Worm (Caenorhabditis elegans) whole organism, early embryonic: Measurements from ENCODE around the gene W02B12.12.

Source experiments
- B0310.2 ChIP-seq: sonication (generic microtip); optimal IDR thresholded peaks from 2 replicates; lab custom pipeline; 2016; ENCODE audit warnings: mild to moderate bottlenecking, missing genetic modification characterization, missing compliant biosample characterization
- F13C5.2 ChIP-seq: sonication (generic microtip); optimal IDR thresholded peaks from 2 replicates; lab custom pipeline; 2017; ENCODE audit warnings: mild to moderate bottlenecking, missing genetic modification characterization, inconsistent platforms, missing compliant biosample characterization
- aly-1 ChIP-seq: sonication (generic microtip); optimal IDR thresholded peaks from 2 replicates; lab custom pipeline; 2016; ENCODE audit warnings: missing genetic modification characterization, missing compliant biosample characterization
- ama-1 ChIP-seq: fragments of 150-350 bp; optimal IDR thresholded peaks from 2 replicates; lab custom pipeline; 2014
- ceh-13 ChIP-seq: fragments of 200-800 bp; sonication (Bioruptor generic); optimal IDR thresholded peaks from 2 replicates; lab custom pipeline; 2018; ENCODE audit warnings: mild to moderate bottlenecking, missing genetic modification characterization, missing compliant biosample characterization
- ceh-36 ChIP-seq: sonication (generic microtip); optimal IDR thresholded peaks from 2 replicates; lab custom pipeline; 2016; ENCODE audit warnings: missing genetic modification characterization, inconsistent platforms, missing compliant biosample characterization
- ets-7 ChIP-seq: sonication (generic microtip); optimal IDR thresholded peaks from 2 replicates; lab custom pipeline; 2016; ENCODE audit warnings: missing genotype, missing genetic modification characterization, missing compliant biosample characterization
- flt-1 ChIP-seq: fragments of 200-800 bp; sonication (Bioruptor generic); IDR thresholded peaks from 2 replicates; pipeline ENCODE4 v1.3.6; 2022; ENCODE audit warnings: missing genetic modification characterization, missing compliant biosample characterization
- hmbx-1 ChIP-seq: sonication (generic microtip); optimal IDR thresholded peaks from 2 replicates; lab custom pipeline; 2016; ENCODE audit warnings: mild to moderate bottlenecking, missing genetic modification characterization, missing compliant biosample characterization
- hmg-4 ChIP-seq: fragments of 200-800 bp; sonication (Bioruptor generic); optimal IDR thresholded peaks from 2 replicates; lab custom pipeline; 2018; ENCODE audit warnings: mild to moderate bottlenecking, missing genetic modification characterization, missing compliant biosample characterization
- hnd-1 ChIP-seq: sonication (generic microtip); optimal IDR thresholded peaks from 2 replicates; lab custom pipeline; 2016; ENCODE audit warnings: missing genetic modification characterization, missing compliant biosample characterization
- pes-1 ChIP-seq: fragments of 200-800 bp; sonication (Bioruptor generic); IDR thresholded peaks from 2 replicates; pipeline ENCODE4 v1.3.6; 2022; ENCODE audit warnings: missing genetic modification reagents, missing genetic modification characterization, missing compliant biosample characterization
- scrt-1 ChIP-seq: fragments of 200-800 bp; sonication (Bioruptor generic); IDR thresholded peaks from 2 replicates; pipeline ENCODE4 v1.3.6; 2022; ENCODE audit warnings: missing genetic modification characterization, missing compliant biosample characterization
- sea-1 ChIP-seq: fragments of 200-800 bp; sonication (Bioruptor generic); conservative IDR thresholded peaks from 2 replicates; pipeline ENCODE4 v1.3.6; 2022; ENCODE audit warnings: missing genetic modification characterization, missing compliant biosample characterization
- tbx-11 ChIP-seq: fragments of 200-800 bp; sonication (Bioruptor generic); IDR thresholded peaks from 2 replicates; pipeline ENCODE4 v1.3.6; 2022; ENCODE audit warnings: missing genetic modification characterization, missing compliant biosample characterization
- tbx-37 ChIP-seq: fragments of 200-800 bp; sonication (Bioruptor generic); conservative IDR thresholded peaks from 2 replicates; pipeline ENCODE4 v1.3.6; 2022; ENCODE audit warnings: missing genetic modification reagents, missing genetic modification characterization, missing compliant biosample characterization
- tra-4 ChIP-seq: sonication (generic microtip); optimal IDR thresholded peaks from 2 replicates; lab custom pipeline; 2017; ENCODE audit warnings: missing genetic modification characterization, missing compliant biosample characterization

W02B12.12 gene

ce11 chrII:11479076-11479475 is at the start of gene W02B12.12:
Gene W02B12.12 (minus strand): TSS chrII:11479176.
- TF ChIP-seq hnd-1 (no peak), ets-7 (tag; lab: Kevin White, UChicago) (no peak), sea-1 (GFP tag; lab: Robert Waterston, UW) (no peak), B0310.2 (tag; lab: Kevin White, UChicago) (no peak)

ce11 chrII:11526954-11527353 is 48.0 kb upstream of the W02B12.12 start, which contains the start of gene age-1:
Gene age-1 (minus strand): TSS chrII:11527054.
- TF ChIP-seq tra-4 (tag; lab: Kevin White, UChicago): no peak
- no peak for TF ChIP-seq ama-1
- TF ChIP-seq flt-1 (GFP tag; lab: Robert Waterston, UW): no peak
- no peak for TF ChIP-seq tbx-11 (GFP tag; lab: Robert Waterston, UW)
- no peak for TF ChIP-seq sea-1 (GFP tag; lab: Robert Waterston, UW)
- TF ChIP-seq aly-1 (tag; lab: Kevin White, UChicago): no peak
- no peak for TF ChIP-seq pes-1 (GFP tag; lab: Robert Waterston, UW)
- no peak for TF ChIP-seq ceh-36 (tag; lab: Kevin White, UChicago)
- no peak for TF ChIP-seq tbx-37

ce11 chrII:11521300-11521699 is 42.3 kb upstream of the W02B12.12 start, which contains the start of gene Y62F5A.10:
Gene Y62F5A.10 (plus strand): TSS chrII:11521600.
- TF ChIP-seq flt-1 (GFP tag; lab: Robert Waterston, UW) (no peak), ama-1 (no peak), ceh-36 (tag; lab: Kevin White, UChicago) (no peak), tbx-11 (GFP tag; lab: Robert Waterston, UW) (no peak), B0310.2 (tag; lab: Kevin White, UChicago) (no peak), sea-1 (GFP tag; lab: Robert Waterston, UW) (no peak), tbx-37 (no peak)

ce11 chrII:11518184-11518583 is 39.2 kb upstream of the W02B12.12 start, which contains the start of gene B0334.10:
Gene B0334.10 (plus strand): TSS chrII:11518484.
- TF ChIP-seq tbx-11 (GFP tag; lab: Robert Waterston, UW): no peak
- TF ChIP-seq tbx-37: no peak
- TF ChIP-seq ets-7 (tag; lab: Kevin White, UChicago): no peak
- TF ChIP-seq sea-1 (GFP tag; lab: Robert Waterston, UW): no peak
- no peak for TF ChIP-seq pes-1 (GFP tag; lab: Robert Waterston, UW)
- TF ChIP-seq flt-1 (GFP tag; lab: Robert Waterston, UW): no peak
- TF ChIP-seq ceh-13 (GFP tag; lab: Kevin White, UChicago): no peak
- no peak for TF ChIP-seq hmbx-1
- TF ChIP-seq aly-1 (tag; lab: Kevin White, UChicago): no peak
- TF ChIP-seq hmg-4 (GFP tag; lab: Kevin White, UChicago): no peak
- TF ChIP-seq ceh-36 (tag; lab: Kevin White, UChicago): no peak
- TF ChIP-seq hnd-1: no peak
- TF ChIP-seq tra-4 (tag; lab: Kevin White, UChicago): no peak
- TF ChIP-seq B0310.2 (tag; lab: Kevin White, UChicago): no peak
- no peak for TF ChIP-seq scrt-1 (GFP tag; lab: Robert Waterston, UW)
- TF ChIP-seq ama-1: no peak
- no peak for TF ChIP-seq F13C5.2 (tag; lab: Kevin White, UChicago)

ce11 chrII:11514775-11515174 is 35.8 kb upstream of the W02B12.12 start, which contains the start of gene srh-44:
Gene srh-44 (plus strand): TSS chrII:11515075.
- no peak for TF ChIP-seq sea-1 (GFP tag; lab: Robert Waterston, UW)
- no peak for TF ChIP-seq tra-4 (tag; lab: Kevin White, UChicago)
- TF ChIP-seq ama-1: no peak
- TF ChIP-seq ceh-36 (tag; lab: Kevin White, UChicago): no peak
- TF ChIP-seq hmbx-1: no peak
- TF ChIP-seq flt-1 (GFP tag; lab: Robert Waterston, UW): no peak
- TF ChIP-seq scrt-1 (GFP tag; lab: Robert Waterston, UW): no peak
- no peak for TF ChIP-seq tbx-37
- no peak for TF ChIP-seq ceh-13 (GFP tag; lab: Kevin White, UChicago)

ce11 chrII:11512921-11513320 is 33.9 kb upstream of the W02B12.12 start:
- TF ChIP-seq scrt-1 (GFP tag; lab: Robert Waterston, UW) (no peak), sea-1 (GFP tag; lab: Robert Waterston, UW) (no peak), hnd-1 (no peak), aly-1 (tag; lab: Kevin White, UChicago) (no peak), tra-4 (tag; lab: Kevin White, UChicago) (no peak), ama-1 (no peak), hmbx-1 (no peak), pes-1 (GFP tag; lab: Robert Waterston, UW) (no peak), flt-1 (GFP tag; lab: Robert Waterston, UW) (no peak), tbx-11 (GFP tag; lab: Robert Waterston, UW) (no peak), tbx-37 (no peak), ceh-13 (GFP tag; lab: Kevin White, UChicago) (no peak), ets-7 (tag; lab: Kevin White, UChicago) (no peak)

ce11 chrII:11510373-11510772 is 31.4 kb upstream of the W02B12.12 start, which contains the start of gene npr-41:
Gene npr-41 (plus strand): TSS chrII:11510673.
- TF ChIP-seq ceh-13 (GFP tag; lab: Kevin White, UChicago) (no peak), ama-1 (no peak)

ce11 chrII:11503761-11504160 is 24.8 kb upstream of the W02B12.12 start:
- TF ChIP-seq scrt-1 (GFP tag; lab: Robert Waterston, UW) (0 out of 2 replicates have a peak, but pooled peaks have one; percentile 37), ceh-36 (tag; lab: Kevin White, UChicago) (peak; percentile 86), hmg-4 (GFP tag; lab: Kevin White, UChicago) (no peak)
